Worm (Caenorhabditis elegans) whole organism, L4 larva: ENCODE data around the gene srt-73.
A peak's percentile ranks its signal among the peaks of the same experiment; 100 is the strongest.

Experiments
- F44E2.7 ChIP-seq: fragments of 200-800 bp; sonication (Bioruptor generic); IDR thresholded peaks from 2 replicates; pipeline ENCODE4 v2.1.2; 2022; ENCODE audit warnings: missing genetic modification characterization, missing compliant biosample characterization
- aha-1 ChIP-seq: fragments of 150-350 bp; peaks from one replicate; lab custom pipeline; 2014; ENCODE audit warnings: missing biosample characterization, missing genetic modification characterization
- aly-2 ChIP-seq: sonication (generic microtip); optimal IDR thresholded peaks from 2 replicates; lab custom pipeline; 2018; ENCODE audit warnings: missing biosample characterization, missing genetic modification characterization
- ceh-32 ChIP-seq: sonication (generic microtip); optimal IDR thresholded peaks from 2 replicates; lab custom pipeline; 2016; ENCODE audit warnings: mild to moderate bottlenecking, missing genetic modification characterization, missing compliant biosample characterization; ENCODE audit not compliant: poor library complexity
- ceh-82 ChIP-seq: sonication (generic microtip); optimal IDR thresholded peaks from 2 replicates; lab custom pipeline; 2017; ENCODE audit warnings: missing biosample characterization, missing genetic modification characterization
- daf-16 ChIP-seq, 3 experiments: sonication (generic microtip); optimal IDR thresholded peaks; 2 replicates each; lab custom pipeline; 2016 to 2017; ENCODE audit warnings: missing genetic modification characterization in 3 of 3, missing genetic modification reagents in 3 of 3, mild to moderate bottlenecking in 2 of 3, missing compliant biosample characterization in 2 of 3, missing biosample characterization in 1 of 3, moderate library complexity in 1 of 3
- daf-8 ChIP-seq: fragments of 200-800 bp; sonication (Bioruptor generic); IDR thresholded peaks from 2 replicates; pipeline ENCODE4 v1.3.6; 2022; ENCODE audit warnings: missing genetic modification characterization, missing compliant biosample characterization
- dmd-6 ChIP-seq: fragments of 200-800 bp; sonication (Bioruptor generic); IDR thresholded peaks from 2 replicates; pipeline ENCODE4 v1.3.6; 2022; ENCODE audit warnings: missing genetic modification reagents, missing genetic modification characterization, missing compliant biosample characterization
- dve-1 ChIP-seq: sonication (generic microtip); optimal IDR thresholded peaks from 2 replicates; lab custom pipeline; 2017; ENCODE audit warnings: antibody characterized with exemption, mild to moderate bottlenecking, missing genetic modification characterization, missing compliant biosample characterization; ENCODE audit not compliant: insufficient read depth
- egl-27 ChIP-seq: sonication (generic microtip); optimal IDR thresholded peaks from 3 replicates; lab custom pipeline; 2017; ENCODE audit warnings: missing biosample characterization, missing genetic modification reagents, missing genetic modification characterization
- egl-43 ChIP-seq: fragments of 200-800 bp; sonication (Bioruptor generic); IDR thresholded peaks from 2 replicates; pipeline ENCODE4 v1.3.6; 2022; ENCODE audit warnings: missing genetic modification reagents, missing genetic modification characterization, missing compliant biosample characterization
- gei-8 ChIP-seq: fragments of 200-800 bp; sonication (Bioruptor generic); optimal IDR thresholded peaks from 2 replicates; lab custom pipeline; 2018; ENCODE audit warnings: mild to moderate bottlenecking, missing genetic modification characterization, missing compliant biosample characterization
- hif-1 ChIP-seq, 2 experiments: sonication (generic microtip); optimal IDR thresholded peaks; 2 replicates each; lab custom pipeline; 2016 to 2017; ENCODE audit warnings: missing compliant biosample characterization in 2 of 2, missing genetic modification characterization in 2 of 2, missing genetic modification reagents in 2 of 2, missing genotype in 2 of 2, mild to moderate bottlenecking in 1 of 2
- hlh-11 ChIP-seq: fragments of 200-800 bp; sonication (Bioruptor generic); optimal IDR thresholded peaks from 2 replicates; lab custom pipeline; 2018; ENCODE audit warnings: mild to moderate bottlenecking, missing genetic modification characterization, missing compliant biosample characterization
- hmg-1.1 ChIP-seq: fragments of 200-800 bp; sonication (Bioruptor generic); IDR thresholded peaks from 2 replicates; pipeline ENCODE4 v1.3.6; 2022; ENCODE audit warnings: missing genetic modification reagents, missing genetic modification characterization, missing compliant biosample characterization
- jun-1 ChIP-seq: fragments of 150-350 bp; optimal IDR thresholded peaks from 2 replicates; lab custom pipeline; 2014; ENCODE audit warnings: missing biosample characterization, missing genetic modification reagents, missing genetic modification characterization
- lim-7 ChIP-seq: fragments of 200-800 bp; sonication (Bioruptor generic); IDR thresholded peaks from 2 replicates; pipeline ENCODE4 v1.3.6; 2022; ENCODE audit warnings: missing genetic modification characterization, missing compliant biosample characterization
- lin-1 ChIP-seq: fragments of 200-800 bp; sonication (Bioruptor generic); IDR thresholded peaks from 2 replicates; pipeline ENCODE4 v1.3.6; 2022; ENCODE audit warnings: missing genetic modification reagents, missing genetic modification characterization, missing compliant biosample characterization
- lin-15B ChIP-seq: fragments of 150-350 bp; sonication (generic microtip); optimal IDR thresholded peaks from 3 replicates; lab custom pipeline; 2014; ENCODE audit warnings: missing biosample characterization, missing genetic modification characterization
- lin-38 ChIP-seq: fragments of 200-800 bp; sonication (Bioruptor generic); IDR thresholded peaks from 2 replicates; pipeline ENCODE4 v1.3.6; 2022; ENCODE audit warnings: missing genetic modification reagents, missing genetic modification characterization, missing compliant biosample characterization
- lin-39 ChIP-seq: fragments of 150-350 bp; optimal IDR thresholded peaks from 2 replicates; lab custom pipeline; 2014; ENCODE audit warnings: missing biosample characterization, missing genetic modification reagents, missing genetic modification characterization
- lsy-2 ChIP-seq, 2 experiments: fragments of 150-350 bp in 1 of 2; sonication (generic microtip) in 1 of 2; optimal IDR thresholded peaks; 2 replicates each; lab custom pipeline; 2014 to 2017; ENCODE audit warnings: missing biosample characterization in 2 of 2, missing genetic modification characterization in 2 of 2
- madf-5 ChIP-seq, 2 experiments: fragments of 200-800 bp; sonication (Bioruptor generic); IDR thresholded peaks; 2 replicates each; pipeline ENCODE4 v1.3.6; 2022; ENCODE audit warnings: missing compliant biosample characterization in 2 of 2, missing genetic modification characterization in 2 of 2
- mep-1 ChIP-seq: fragments of 150-350 bp; sonication (generic microtip); optimal IDR thresholded peaks from 3 replicates; lab custom pipeline; 2014; ENCODE audit warnings: missing biosample characterization, missing genetic modification characterization
- nhr-111 ChIP-seq: fragments of 200-800 bp; sonication (Bioruptor generic); optimal IDR thresholded peaks from 2 replicates; lab custom pipeline; 2018; ENCODE audit warnings: mild to moderate bottlenecking, missing genetic modification characterization, missing compliant biosample characterization
- nhr-237 ChIP-seq: sonication (generic microtip); optimal IDR thresholded peaks from 2 replicates; lab custom pipeline; 2017; ENCODE audit warnings: missing biosample characterization, missing genetic modification characterization
- nhr-25 ChIP-seq: sonication (generic microtip); optimal IDR thresholded peaks from 2 replicates; lab custom pipeline; 2017; ENCODE audit warnings: missing genetic modification characterization, mild to moderate bottlenecking, missing compliant biosample characterization, antibody characterized with exemption, moderate library complexity, borderline replicate concordance; ENCODE audit not compliant: insufficient read depth
- nhr-28 ChIP-seq: fragments of 150-350 bp; optimal IDR thresholded peaks from 2 replicates; lab custom pipeline; 2014; ENCODE audit warnings: missing biosample characterization, missing genetic modification characterization
- nhr-41 ChIP-seq: fragments of 200-800 bp; sonication (Bioruptor generic); IDR thresholded peaks from 2 replicates; pipeline ENCODE4 v1.3.6; 2022; ENCODE audit warnings: missing genetic modification reagents, missing genetic modification characterization, missing compliant biosample characterization
- nhr-48 ChIP-seq: sonication (generic microtip); optimal IDR thresholded peaks from 2 replicates; lab custom pipeline; 2016; ENCODE audit warnings: mild to moderate bottlenecking, missing genetic modification characterization, missing compliant biosample characterization
- nhr-6 ChIP-seq: fragments of 150-350 bp; optimal IDR thresholded peaks from 2 replicates; lab custom pipeline; 2014; ENCODE audit warnings: missing biosample characterization, missing genetic modification characterization
- nhr-76 ChIP-seq: fragments of 150-350 bp; optimal IDR thresholded peaks from 2 replicates; lab custom pipeline; 2014; ENCODE audit warnings: missing biosample characterization, missing genetic modification characterization
- nhr-77 ChIP-seq: fragments of 150-350 bp; optimal IDR thresholded peaks from 2 replicates; lab custom pipeline; 2014; ENCODE audit warnings: missing biosample characterization, missing genetic modification characterization
- php-3 ChIP-seq: fragments of 200-800 bp; sonication (Bioruptor generic); IDR thresholded peaks from 2 replicates; pipeline ENCODE4 v1.3.6; 2022; ENCODE audit warnings: missing genetic modification reagents, missing genetic modification characterization, missing compliant biosample characterization
- pqm-1 ChIP-seq: sonication (generic microtip); optimal IDR thresholded peaks from 2 replicates; lab custom pipeline; 2017; ENCODE audit warnings: missing biosample characterization, missing genetic modification characterization
- saeg-2 ChIP-seq: fragments of 200-800 bp; sonication (Bioruptor generic); IDR thresholded peaks from 2 replicates; pipeline ENCODE4 v1.3.6; 2022; ENCODE audit warnings: missing genetic modification reagents, missing genetic modification characterization, missing compliant biosample characterization
- sdz-12 ChIP-seq: fragments of 200-800 bp; sonication (Bioruptor generic); optimal IDR thresholded peaks from 2 replicates; lab custom pipeline; 2018; ENCODE audit warnings: mild to moderate bottlenecking, missing genetic modification characterization, missing compliant biosample characterization
- set-16 ChIP-seq: fragments of 200-800 bp; sonication (Bioruptor generic); IDR thresholded peaks from 2 replicates; pipeline ENCODE4 v1.3.6; 2022; ENCODE audit warnings: missing genetic modification reagents, missing genetic modification characterization, missing compliant biosample characterization
- snpc-4 ChIP-seq: fragments of 150-350 bp; optimal IDR thresholded peaks from 2 replicates; lab custom pipeline; 2014; ENCODE audit warnings: missing biosample characterization, missing genetic modification characterization
- spr-1 ChIP-seq: sonication (generic microtip); optimal IDR thresholded peaks from 2 replicates; lab custom pipeline; 2016; ENCODE audit warnings: mild to moderate bottlenecking, missing genetic modification characterization, missing compliant biosample characterization
- tag-97 ChIP-seq: fragments of 200-800 bp; sonication (Bioruptor generic); IDR thresholded peaks from 2 replicates; pipeline ENCODE4 v1.3.6; 2022; ENCODE audit warnings: missing genetic modification characterization, missing compliant biosample characterization
- tra-1 ChIP-seq: fragments of 200-800 bp; sonication (Bioruptor generic); IDR thresholded peaks from 2 replicates; pipeline ENCODE4 v1.3.6; 2022; ENCODE audit warnings: missing genetic modification reagents, missing genetic modification characterization, missing compliant biosample characterization
- unc-62 ChIP-seq, 3 experiments: fragments of 150-350 bp in 1 of 3; sonication (generic microtip); optimal IDR thresholded peaks in 2 of 3; peaks in 1 of 3; 1 replicate in 1 of 3; 2 replicates in 2 of 3; lab custom pipeline; 2014 to 2017; ENCODE audit warnings: missing biosample characterization in 3 of 3, missing genetic modification characterization in 3 of 3, missing genetic modification reagents in 3 of 3, missing genotype in 1 of 3
- vab-7 ChIP-seq: fragments of 200-800 bp; sonication (Bioruptor generic); IDR thresholded peaks from 2 replicates; pipeline ENCODE4 v1.3.6; 2022; ENCODE audit warnings: missing genetic modification reagents, missing genetic modification characterization, missing compliant biosample characterization
- zag-1 ChIP-seq: fragments of 150-350 bp; optimal IDR thresholded peaks from 2 replicates; lab custom pipeline; 2014; ENCODE audit warnings: missing biosample characterization, missing genetic modification characterization
- zip-2 ChIP-seq: fragments of 150-350 bp; optimal IDR thresholded peaks from 2 replicates; lab custom pipeline; 2014; ENCODE audit warnings: missing biosample characterization, missing genetic modification characterization
- ztf-11 ChIP-seq: fragments of 150-350 bp; optimal IDR thresholded peaks from 2 replicates; lab custom pipeline; 2014; ENCODE audit warnings: missing biosample characterization, missing genetic modification characterization

The srt-73 gene

DNA sequence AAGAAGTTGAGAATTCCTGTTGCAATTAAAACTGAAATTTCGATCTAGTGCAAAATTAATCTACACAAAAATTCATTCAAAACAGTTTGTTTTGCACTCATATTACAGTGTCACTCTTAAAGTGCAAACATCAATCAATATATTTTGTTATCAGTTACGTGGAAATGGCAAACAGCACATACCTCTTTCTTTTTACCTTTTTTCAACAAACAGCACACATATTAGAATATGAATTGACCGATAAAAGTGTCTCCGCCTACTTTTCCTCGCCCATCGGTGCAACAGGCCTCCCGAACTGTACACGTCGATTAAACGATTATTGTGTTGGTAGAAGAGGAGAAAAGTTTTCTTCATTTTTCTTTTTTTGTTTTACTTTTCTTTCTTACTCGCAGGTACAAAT is 37.9 kb upstream of the srt-73 start:
- TF ChIP-seq pqm-1 (tag; lab: Kevin White, UChicago) (peak; percentile 90), aha-1 (tag; lab: Kevin White, UChicago) (peak; percentile 31), php-3 (peak; percentile 73), lin-15B (no peak), gei-8 (GFP tag; lab: Kevin White, UChicago) (no peak), nhr-77 (tag; lab: Kevin White, UChicago) (peak; percentile 34), nhr-28 (tag; lab: Kevin White, UChicago) (peak; percentile 76), egl-43 (GFP tag; lab: Robert Waterston, UW) (no peak), daf-16 (GFP tag; optimal IDR thresholded peaks at IDR 0.05; lab: Kevin White, UChicago) (no peak), daf-16 (tag; optimal IDR thresholded peaks at IDR 0.05; lab: Kevin White, UChicago) (peak; percentile 94), dve-1 (tag; lab: Kevin White, UChicago) (peak; percentile 59), nhr-48 (tag; lab: Kevin White, UChicago) (peak; percentile 25), hlh-11 (peak; percentile 76), tra-1 (GFP tag; lab: Robert Waterston, UW) (0 out of 2 replicates have a peak, but pooled peaks have one; percentile 35), hif-1 (tag; optimal IDR thresholded peaks at IDR 0.05; lab: Kevin White, UChicago) (peak in 1 of 2 experiments; percentile 1), dmd-6 (GFP tag; lab: Robert Waterston, UW) (peak; percentile 78)

- peak; percentile 39 for TF ChIP-seq mep-1 (tag; lab: Kevin White, UChicago)
- no peak for TF ChIP-seq ceh-32
- peak in 1 of 2 experiments; percentile 21 for TF ChIP-seq lsy-2 (tag; optimal IDR thresholded peaks at IDR 0.05; lab: Kevin White, UChicago)
- peak; percentile 89 for TF ChIP-seq dve-1 (tag; lab: Kevin White, UChicago)
- TF ChIP-seq lin-39: no peak
- no peak for TF ChIP-seq madf-5 (GFP tag; IDR thresholded peaks at IDR 0.05; lab: Robert Waterston, UW)
- no peak for TF ChIP-seq nhr-111 (GFP tag; lab: Kevin White, UChicago)
- TF ChIP-seq unc-62 (GFP tag; optimal IDR thresholded peaks at IDR 0.05 in 1 of 2; lab: Kevin White, UChicago): peak in 1 of 2 experiments; percentile 95
- TF ChIP-seq unc-62 (tag; optimal IDR thresholded peaks at IDR 0.05; lab: Kevin White, UChicago): no peak
- no peak for TF ChIP-seq spr-1 (tag; lab: Kevin White, UChicago)
- no peak for TF ChIP-seq saeg-2 (GFP tag; lab: Robert Waterston, UW)
- TF ChIP-seq F44E2.7 (GFP tag; lab: Robert Waterston, UW): no peak
- no peak for TF ChIP-seq nhr-25
- no peak for TF ChIP-seq tag-97 (GFP tag; lab: Robert Waterston, UW)
- no peak for TF ChIP-seq vab-7 (GFP tag; lab: Robert Waterston, UW)
- no peak for TF ChIP-seq aly-2 (tag; lab: Kevin White, UChicago)
- TF ChIP-seq set-16: no peak
- no peak for TF ChIP-seq egl-27 (tag; lab: Kevin White, UChicago)
- no peak for TF ChIP-seq daf-8 (GFP tag; lab: Robert Waterston, UW)
- TF ChIP-seq dmd-6 (GFP tag; lab: Robert Waterston, UW): peak; percentile 87
- TF ChIP-seq zag-1 (tag; lab: Kevin White, UChicago): no peak
- no peak for TF ChIP-seq hmg-1.1 (GFP tag; lab: Robert Waterston, UW)
- peak; percentile 71 for TF ChIP-seq nhr-28 (tag; lab: Kevin White, UChicago)
- no peak for TF ChIP-seq hif-1 (tag; optimal IDR thresholded peaks at IDR 0.05; lab: Kevin White, UChicago)
- TF ChIP-seq nhr-41 (GFP tag; lab: Robert Waterston, UW): 0 out of 2 replicates have a peak, but pooled peaks have one; percentile 15
- 0 out of 2 replicates have a peak, but pooled peaks have one; percentile 44 for TF ChIP-seq lin-1 (GFP tag; lab: Robert Waterston, UW)
- TF ChIP-seq lim-7 (GFP tag; lab: Robert Waterston, UW): no peak
- TF ChIP-seq nhr-76: no peak
- TF ChIP-seq pqm-1 (tag; lab: Kevin White, UChicago): peak; percentile 69
- no peak for TF ChIP-seq zip-2
- TF ChIP-seq ceh-82 (tag; lab: Kevin White, UChicago): no peak
- TF ChIP-seq nhr-6: no peak
- TF ChIP-seq jun-1 (tag; lab: Kevin White, UChicago): no peak
- TF ChIP-seq sdz-12 (GFP tag; lab: Kevin White, UChicago): no peak
- peak; percentile 48; the same call in 1 of the 2 replicates for TF ChIP-seq php-3
- peak; percentile 19 for TF ChIP-seq nhr-48 (tag; lab: Kevin White, UChicago)
- TF ChIP-seq nhr-237 (tag; lab: Kevin White, UChicago): no peak
- no peak for TF ChIP-seq ztf-11 (tag; lab: Kevin White, UChicago)
- TF ChIP-seq snpc-4: no peak
- no peak for TF ChIP-seq lin-38
Observed at ce11 chrIV:7844333-7844973, 34.7 kb upstream of the srt-73 start.
